Worm (Caenorhabditis elegans) whole organism, midembryonic: ENCODE results near the gene alkb-8.

Experiments used
- klf-2 ChIP-seq: fragments of 200-800 bp; sonication (Bioruptor generic); conservative IDR thresholded peaks from 2 replicates; pipeline ENCODE4 v1.3.6; 2022; ENCODE audit warnings: missing genetic modification reagents, missing genetic modification characterization, missing compliant biosample characterization
- med-1 ChIP-seq: sonication (generic microtip); optimal IDR thresholded peaks from 2 replicates; lab custom pipeline; 2017; ENCODE audit warnings: missing genetic modification characterization, mild to moderate bottlenecking, missing compliant biosample characterization, antibody characterized with exemption, missing genetic modification reagents; ENCODE audit not compliant: insufficient read depth
- ref-1 ChIP-seq: fragments of 200-800 bp; sonication (Bioruptor generic); conservative IDR thresholded peaks from 2 replicates; pipeline ENCODE4 v1.3.6; 2022; ENCODE audit warnings: missing genetic modification reagents, missing genetic modification characterization, missing compliant biosample characterization
- ztf-23 ChIP-seq: fragments of 200-800 bp; sonication (Bioruptor generic); IDR thresholded peaks from 2 replicates; pipeline ENCODE4 v1.3.6; 2022; ENCODE audit warnings: missing genetic modification reagents, missing genetic modification characterization, missing compliant biosample characterization
- ztf-29 ChIP-seq: fragments of 200-800 bp; sonication (Bioruptor generic); IDR thresholded peaks from 2 replicates; pipeline ENCODE4 v1.3.6; 2022; ENCODE audit warnings: missing genetic modification reagents, missing genetic modification characterization, missing compliant biosample characterization

- TF ChIP-seq ref-1: no peak
- TF ChIP-seq med-1 (GFP tag; lab: Kevin White, UChicago): no peak
- no peak for TF ChIP-seq klf-2 (GFP tag; lab: Robert Waterston, UW)
- no peak for TF ChIP-seq ztf-29
- TF ChIP-seq ztf-23 (GFP tag; lab: Robert Waterston, UW): no peak
Measured at ce11 chrIII:3729520-3729919, 20.4 kb downstream of the alkb-8 start, which contains the start of gene F34D10.9.
